Fruit fly (Drosophila melanogaster) whole organism, embryonic: Measurements from ENCODE around the gene GXIVsPLA2.

Source experiments
- CG31441 ChIP-seq: fragments of 200-800 bp; sonication (Bioruptor generic); IDR thresholded peaks from 2 replicates; pipeline ENCODE4 v1.3.6; 2022; ENCODE audit warnings: missing biosample characterization, missing genetic modification characterization
- CG9437 ChIP-seq: fragments of 200-800 bp; sonication (Bioruptor generic); optimal IDR thresholded peaks from 2 replicates; lab custom pipeline; 2018; ENCODE audit warnings: missing biosample characterization, mild to moderate bottlenecking, missing genetic modification characterization

- TF ChIP-seq CG9437 (GFP tag; lab: Kevin White, UChicago), result no peak
- no peak for TF ChIP-seq CG31441
Measured at dm6 chr3L:15978224-15978623, 23.3 kb downstream of the GXIVsPLA2 start, which contains the start of gene CG17028.
